Fruit fly (Drosophila melanogaster): Measurements from ENCODE around the gene Ssl1.

Ssl1 gene

DNA sequence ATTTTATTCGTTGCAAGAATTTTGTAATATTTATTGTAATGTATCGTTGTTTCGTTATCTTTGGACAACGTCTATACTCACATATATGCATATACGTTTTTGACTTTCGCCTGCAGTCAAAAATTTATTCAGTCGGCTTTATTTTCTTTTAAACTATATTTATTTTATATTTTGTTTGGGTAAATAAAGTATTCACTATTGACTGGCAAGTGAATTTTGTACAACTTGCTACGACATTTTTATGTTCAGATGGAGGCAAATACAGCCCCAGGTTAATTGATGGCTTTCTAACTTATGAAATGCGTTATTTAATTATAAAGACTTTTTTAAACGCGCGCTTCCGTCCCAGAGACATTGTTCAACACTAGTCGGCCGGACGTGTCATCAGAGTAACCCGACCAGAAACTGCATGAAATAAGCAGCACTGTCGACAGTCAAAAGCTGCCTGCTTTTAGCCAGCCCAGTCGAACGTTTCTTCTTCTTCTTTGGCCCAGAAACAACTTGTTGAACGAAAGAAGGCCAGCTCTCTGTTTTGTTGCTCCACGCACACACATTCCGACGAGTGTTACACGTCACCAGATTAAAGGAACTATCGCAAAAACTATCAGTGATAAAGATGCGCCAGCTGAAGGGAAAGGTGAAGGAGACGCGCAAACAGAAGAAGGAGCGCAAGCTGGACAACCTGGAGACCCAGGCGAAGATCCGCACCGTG is 15.4 kb upstream of the Ssl1 start, which contains the start of gene CG33169 (continued):
- peak; percentile 92 for TF ChIP-seq lab (GFP tag; optimal IDR thresholded peaks at IDR 0.05)
- peak; percentile 89 for TF ChIP-seq Mad (GFP tag; optimal IDR thresholded peaks at IDR 0.05)
- peak; percentile 92 for TF ChIP-seq CG9817 (tag; optimal IDR thresholded peaks at IDR 0.05)
- peak; percentile 70 for TF ChIP-seq fd102C (GFP tag; optimal IDR thresholded peaks at IDR 0.05)
- TF ChIP-seq Dref (GFP tag; IDR thresholded peaks at IDR 0.05): peak; percentile 60
- peak; percentile 99 for TF ChIP-seq CG10267 (tag; optimal IDR thresholded peaks at IDR 0.05)
- TF ChIP-seq CG15479 (GFP tag; optimal IDR thresholded peaks at IDR 0.05): no peak
- TF ChIP-seq Ets97D (GFP tag; optimal IDR thresholded peaks at IDR 0.05): peak; percentile 98
- TF ChIP-seq slou (GFP tag; optimal IDR thresholded peaks at IDR 0.05): peak; percentile 85
- TF ChIP-seq Spps (tag; optimal IDR thresholded peaks at IDR 0.05): no peak
- peak; percentile 63 for TF ChIP-seq CG12299 (tag; optimal IDR thresholded peaks at IDR 0.05)
- peak; percentile 95 for TF ChIP-seq CHES-1-like (GFP tag; optimal IDR thresholded peaks at IDR 0.05)
- peak; percentile 85 for TF ChIP-seq E2f1 (GFP tag; IDR thresholded peaks at IDR 0.05)
- peak; percentile 71 for TF ChIP-seq bbx (GFP tag; IDR thresholded peaks at IDR 0.05; ENCODE audit: partially characterized antibody)
- peak; percentile 84 for TF ChIP-seq CG12942 (GFP tag; optimal IDR thresholded peaks at IDR 0.05)
- peak; percentile 87 for TF ChIP-seq repo (GFP tag; optimal IDR thresholded peaks at IDR 0.05)
- peak; percentile 81 for TF ChIP-seq CG8089 (GFP tag; optimal IDR thresholded peaks at IDR 0.05)
- peak; percentile 71 for TF ChIP-seq CG13296 (GFP tag; optimal IDR thresholded peaks at IDR 0.05)
- peak; percentile 78 for TF ChIP-seq gsb (GFP tag; IDR thresholded peaks at IDR 0.05)
- TF ChIP-seq CG6791 (GFP tag; IDR thresholded peaks at IDR 0.05; ENCODE audit: partially characterized antibody): peak; percentile 72; the same call in 2 of the 3 replicates
- TF ChIP-seq CG3726 (GFP tag; IDR thresholded peaks at IDR 0.05): peak; percentile 65; the same call in 1 of the 3 replicates
- peak; percentile 74 for TF ChIP-seq Ada2b (GFP tag; IDR thresholded peaks at IDR 0.05)
- TF ChIP-seq dimm (GFP tag; IDR thresholded peaks at IDR 0.05): peak; percentile 41; the same call in 1 of the 2 replicates
- peak; percentile 80 for TF ChIP-seq CG15601 (tag; optimal IDR thresholded peaks at IDR 0.05)
- TF ChIP-seq Dfd (GFP tag; optimal IDR thresholded peaks at IDR 0.05): no peak
- TF ChIP-seq tap (tag; optimal IDR thresholded peaks at IDR 0.05): peak; percentile 59
- peak; percentile 85 for TF ChIP-seq CG1647 (GFP tag; optimal IDR thresholded peaks at IDR 0.05)
- peak; percentile 90 for TF ChIP-seq CG17912 (GFP tag; optimal IDR thresholded peaks at IDR 0.05)
- peak; percentile 28 for TF ChIP-seq sima (GFP tag; optimal IDR thresholded peaks at IDR 0.05)
- TF ChIP-seq CG14710 (tag; optimal IDR thresholded peaks at IDR 0.05): peak; percentile 79
- TF ChIP-seq CG18262 (tag; optimal IDR thresholded peaks at IDR 0.05): no peak
- TF ChIP-seq inv (GFP tag; IDR thresholded peaks at IDR 0.05; ENCODE audit: partially characterized antibody): peak; percentile 61
- TF ChIP-seq CG13287 (GFP tag; IDR thresholded peaks at IDR 0.05; ENCODE audit: partially characterized antibody): peak; percentile 74
- peak; percentile 67 for TF ChIP-seq peb (GFP tag; IDR thresholded peaks at IDR 0.05)
- peak; percentile 55 for TF ChIP-seq CG1024 (GFP tag; IDR thresholded peaks at IDR 0.05)
- TF ChIP-seq CG1792 (GFP tag; optimal IDR thresholded peaks at IDR 0.05): peak; percentile 85
- TF ChIP-seq gem (tag; optimal IDR thresholded peaks at IDR 0.05): no peak
- TF ChIP-seq Mrtf (GFP tag; IDR thresholded peaks at IDR 0.05): peak; percentile 75; the same call in 2 of the 3 replicates
- peak; percentile 60 for TF ChIP-seq CG13123 (GFP tag; optimal IDR thresholded peaks at IDR 0.05)
- peak; percentile 98 for TF ChIP-seq CG12155 (GFP tag; optimal IDR thresholded peaks at IDR 0.05)
- peak; percentile 56 for TF ChIP-seq CG12104 (GFP tag; optimal IDR thresholded peaks at IDR 0.05)
- TF ChIP-seq Bteb2 (GFP tag; optimal IDR thresholded peaks at IDR 0.05): peak; percentile 67
- no peak for TF ChIP-seq CG10565 (GFP tag; optimal IDR thresholded peaks at IDR 0.05)
- peak; percentile 82 for TF ChIP-seq CG17359 (tag; optimal IDR thresholded peaks at IDR 0.05)
- peak; percentile 49; the same call in 1 of the 3 replicates for TF ChIP-seq HLH4C (GFP tag; IDR thresholded peaks at IDR 0.05; ENCODE audit: partially characterized antibody)
- TF ChIP-seq Med (GFP tag): peak; percentile 99
- peak; percentile 96 for TF ChIP-seq CG11456 (GFP tag; IDR thresholded peaks at IDR 0.05)
- peak; percentile 16 for TF ChIP-seq CG10462 (GFP tag; optimal IDR thresholded peaks at IDR 0.05)
- peak; percentile 57; the same call in 1 of the 2 replicates for TF ChIP-seq CG6272 (GFP tag; IDR thresholded peaks at IDR 0.05)
